Worm (Caenorhabditis elegans) whole organism, young adult: ENCODE data around the gene fkh-9.

Experiments used
- B0261.1 ChIP-seq: sonication (generic microtip); optimal IDR thresholded peaks from 2 replicates; lab custom pipeline; 2016; ENCODE audit warnings: mild to moderate bottlenecking, missing genetic modification characterization, moderate library complexity, missing compliant biosample characterization
- B0336.3 ChIP-seq: fragments of 200-800 bp; sonication (Bioruptor generic); IDR thresholded peaks from 2 replicates; pipeline ENCODE4 v1.3.6; 2022; ENCODE audit warnings: missing genetic modification characterization, missing compliant biosample characterization
- C06A6.2 ChIP-seq: fragments of 200-800 bp; sonication (Bioruptor generic); conservative IDR thresholded peaks from 2 replicates; pipeline ENCODE4 v1.3.6; 2022; ENCODE audit warnings: missing genetic modification characterization, missing compliant biosample characterization
- C17E4.6 ChIP-seq: fragments of 200-800 bp; sonication (Bioruptor generic); IDR thresholded peaks from 2 replicates; pipeline ENCODE4 v1.3.6; 2022; ENCODE audit warnings: missing genetic modification reagents, missing genetic modification characterization, missing compliant biosample characterization
- F10E7.11 ChIP-seq: sonication (generic microtip); optimal IDR thresholded peaks from 2 replicates; lab custom pipeline; 2017; ENCODE audit warnings: mild to moderate bottlenecking, missing genetic modification characterization, moderate library complexity, missing compliant biosample characterization
- F52B5.7 ChIP-seq: sonication (generic microtip); optimal IDR thresholded peaks from 2 replicates; lab custom pipeline; 2016; ENCODE audit warnings: mild to moderate bottlenecking, missing genetic modification characterization, missing compliant biosample characterization
- F55B11.4 ChIP-seq: sonication (generic microtip); optimal IDR thresholded peaks from 2 replicates; lab custom pipeline; 2016; ENCODE audit warnings: missing compliant biosample characterization, missing genetic modification characterization, borderline replicate concordance; ENCODE audit not compliant: insufficient read depth
- K11D2.4 ChIP-seq: fragments of 200-800 bp; sonication (Bioruptor generic); IDR thresholded peaks from 2 replicates; pipeline ENCODE4 v1.3.6; 2022; ENCODE audit warnings: missing genetic modification reagents, missing genetic modification characterization, missing compliant biosample characterization
- aptf-2 ChIP-seq: fragments of 200-800 bp; sonication (Bioruptor generic); conservative IDR thresholded peaks from 2 replicates; pipeline ENCODE4 v1.3.6; 2022; ENCODE audit warnings: missing genetic modification reagents, missing genetic modification characterization, missing compliant biosample characterization
- bed-2 ChIP-seq: fragments of 200-800 bp; sonication (Bioruptor generic); IDR thresholded peaks from 2 replicates; pipeline ENCODE4 v1.3.6; 2022; ENCODE audit warnings: missing genetic modification reagents, missing genetic modification characterization, missing compliant biosample characterization
- cebp-1 ChIP-seq, 2 experiments: fragments of 200-800 bp in 1 of 2; sonication (Bioruptor generic) in 1 of 2; sonication (generic microtip) in 1 of 2; IDR thresholded peaks in 1 of 2; optimal IDR thresholded peaks in 1 of 2; 2 replicates each; pipeline versions ENCODE4 v1.3.6 to Lab custom; 2017 to 2022; ENCODE audit warnings: missing compliant biosample characterization in 2 of 2, missing genetic modification characterization in 2 of 2, mild to moderate bottlenecking in 1 of 2, missing genetic modification reagents in 1 of 2, moderate library complexity in 1 of 2
- cebp-2 ChIP-seq: fragments of 200-800 bp; sonication (Bioruptor generic); IDR thresholded peaks from 2 replicates; pipeline ENCODE4 v1.3.6; 2022; ENCODE audit warnings: missing genetic modification characterization, missing compliant biosample characterization
- ceh-91 ChIP-seq: fragments of 200-800 bp; sonication (Bioruptor generic); IDR thresholded peaks from 2 replicates; pipeline ENCODE4 v1.3.6; 2022; ENCODE audit warnings: missing genetic modification reagents, missing genetic modification characterization, missing compliant biosample characterization
- chd-7 ChIP-seq: sonication (generic microtip); optimal IDR thresholded peaks from 2 replicates; lab custom pipeline; 2016; ENCODE audit warnings: mild to moderate bottlenecking, missing genetic modification characterization, moderate library complexity, missing compliant biosample characterization
- dox-1 ChIP-seq: fragments of 200-800 bp; sonication (Bioruptor generic); IDR thresholded peaks from 2 replicates; pipeline ENCODE4 v1.3.6; 2022; ENCODE audit warnings: missing genetic modification reagents, missing genetic modification characterization, missing compliant biosample characterization
- dpff-1 ChIP-seq: sonication (generic microtip); optimal IDR thresholded peaks from 2 replicates; lab custom pipeline; 2017; ENCODE audit warnings: mild to moderate bottlenecking, missing genetic modification characterization, missing compliant biosample characterization
- dpl-1 ChIP-seq: fragments of 150-350 bp; optimal IDR thresholded peaks from 2 replicates; lab custom pipeline; 2014; ENCODE audit warnings: missing biosample characterization, missing genetic modification reagents, missing genetic modification characterization
- egl-18 ChIP-seq: fragments of 200-800 bp; sonication (Bioruptor generic); IDR thresholded peaks from 2 replicates; pipeline ENCODE4 v1.3.6; 2022; ENCODE audit warnings: missing genetic modification reagents, missing genetic modification characterization, missing compliant biosample characterization
- egl-44 ChIP-seq: fragments of 200-800 bp; sonication (Bioruptor generic); IDR thresholded peaks from 2 replicates; pipeline ENCODE4 v1.3.6; 2022; ENCODE audit warnings: missing genetic modification reagents, missing genetic modification characterization, missing compliant biosample characterization
- fkh-3 ChIP-seq: sonication (generic microtip); optimal IDR thresholded peaks from 2 replicates; lab custom pipeline; 2016; ENCODE audit warnings: mild to moderate bottlenecking, missing genetic modification characterization, missing compliant biosample characterization
- let-607 ChIP-seq, 2 experiments: fragments of 200-800 bp in 1 of 2; sonication (Bioruptor generic) in 1 of 2; sonication (generic microtip) in 1 of 2; optimal IDR thresholded peaks; 2 replicates each; lab custom pipeline; 2016 to 2018; ENCODE audit warnings: mild to moderate bottlenecking in 2 of 2, missing compliant biosample characterization in 2 of 2, missing genetic modification characterization in 2 of 2, moderate library complexity in 2 of 2, missing genotype in 1 of 2
- lin-26 ChIP-seq: fragments of 200-800 bp; sonication (Bioruptor generic); IDR thresholded peaks from 2 replicates; pipeline ENCODE4 v1.3.6; 2022; ENCODE audit warnings: missing genetic modification reagents, missing genetic modification characterization, missing compliant biosample characterization
- lir-1 ChIP-seq: fragments of 200-800 bp; sonication (Bioruptor generic); conservative IDR thresholded peaks from 2 replicates; pipeline ENCODE4 v1.3.6; 2022; ENCODE audit warnings: missing genetic modification reagents, missing genetic modification characterization, missing compliant biosample characterization
- madf-10 ChIP-seq: sonication (generic microtip); optimal IDR thresholded peaks from 2 replicates; lab custom pipeline; 2016; ENCODE audit warnings: mild to moderate bottlenecking, missing genetic modification characterization, missing compliant biosample characterization
- madf-3 ChIP-seq: fragments of 200-800 bp; sonication (Bioruptor generic); IDR thresholded peaks from 2 replicates; pipeline ENCODE4 v1.3.6; 2022; ENCODE audit warnings: missing genetic modification reagents, missing genetic modification characterization, missing compliant biosample characterization
- nfya-2 ChIP-seq: fragments of 200-800 bp; sonication (Bioruptor generic); IDR thresholded peaks from 2 replicates; pipeline ENCODE4 v1.3.6; 2022; ENCODE audit warnings: missing genetic modification reagents, missing genetic modification characterization, missing compliant biosample characterization
- pha-4 ChIP-seq: fragments of 150-350 bp; sonication (generic microtip); optimal IDR thresholded peaks from 2 replicates; lab custom pipeline; 2014; ENCODE audit warnings: missing biosample characterization, missing genetic modification reagents, missing genetic modification characterization
- rec-8 ChIP-seq, 2 experiments: sonication (generic microtip); optimal IDR thresholded peaks; 2 replicates each; lab custom pipeline; 2016; ENCODE audit warnings: mild to moderate bottlenecking in 2 of 2, missing genetic modification characterization in 2 of 2, missing genetic modification reagents in 2 of 2, missing genotype in 2 of 2, missing biosample characterization in 1 of 2, missing compliant biosample characterization in 1 of 2, moderate library complexity in 1 of 2
- repo-1 ChIP-seq: sonication (generic microtip); optimal IDR thresholded peaks from 2 replicates; lab custom pipeline; 2017; ENCODE audit warnings: mild to moderate bottlenecking, missing genetic modification characterization, missing compliant biosample characterization
- rpc-1 ChIP-seq, 2 experiments: fragments of 150-350 bp in 1 of 2; sonication (generic microtip) in 1 of 2; optimal IDR thresholded peaks; 2 replicates each; lab custom pipeline; 2014 to 2018; ENCODE audit warnings: missing biosample characterization in 1 of 2, missing genetic modification characterization in 1 of 2, missing genetic modification reagents in 1 of 2, missing genotype in 1 of 2
- sptf-2 ChIP-seq: fragments of 200-800 bp; sonication (Bioruptor generic); optimal IDR thresholded peaks from 2 replicates; lab custom pipeline; 2018; ENCODE audit warnings: mild to moderate bottlenecking, missing genetic modification characterization, missing compliant biosample characterization
- tbp1 ChIP-seq: fragments of 200-800 bp; sonication (Bioruptor generic); optimal IDR thresholded peaks from 2 replicates; lab custom pipeline; 2018; ENCODE audit warnings: mild to moderate bottlenecking, missing genetic modification characterization, missing compliant biosample characterization
- tbx-9 ChIP-seq: sonication (generic microtip); optimal IDR thresholded peaks from 2 replicates; lab custom pipeline; 2016; ENCODE audit warnings: borderline replicate concordance, missing genetic modification characterization, inconsistent platforms, missing compliant biosample characterization
- unc-62 ChIP-seq: fragments of 150-350 bp; optimal IDR thresholded peaks from 2 replicates; lab custom pipeline; 2014; ENCODE audit warnings: missing biosample characterization, missing genetic modification reagents, missing genetic modification characterization
- zfh-2 ChIP-seq: fragments of 200-800 bp; sonication (Bioruptor generic); conservative IDR thresholded peaks from 2 replicates; pipeline ENCODE4 v1.3.6; 2022; ENCODE audit warnings: missing genetic modification reagents, missing genetic modification characterization, missing compliant biosample characterization
- ztf-18 ChIP-seq: sonication (generic microtip); optimal IDR thresholded peaks from 2 replicates; lab custom pipeline; 2016; ENCODE audit warnings: missing genotype, mild to moderate bottlenecking, missing genetic modification characterization, missing compliant biosample characterization
- ztf-25 ChIP-seq: fragments of 200-800 bp; sonication (Bioruptor generic); IDR thresholded peaks from 2 replicates; pipeline ENCODE4 v1.3.6; 2022; ENCODE audit warnings: missing genetic modification reagents, missing genetic modification characterization, missing compliant biosample characterization
- ztf-26 ChIP-seq: sonication (generic microtip); optimal IDR thresholded peaks from 2 replicates; lab custom pipeline; 2017; ENCODE audit warnings: missing genetic modification characterization, missing compliant biosample characterization

fkh-9 gene

ce11 chrX:3829605-3830004 is 2.8 kb upstream of the fkh-9 start (continued):
- TF ChIP-seq repo-1 (tag; lab: Kevin White, UChicago) (no peak), pha-4 (tag; lab: Kevin White, UChicago) (peak; percentile 34), lin-26 (GFP tag; lab: Robert Waterston, UW) (no peak), tbx-9 (tag; lab: Kevin White, UChicago) (no peak), ztf-25 (GFP tag; lab: Robert Waterston, UW) (no peak), K11D2.4 (GFP tag; lab: Robert Waterston, UW) (no peak), F52B5.7 (no peak), F10E7.11 (no peak), bed-2 (GFP tag; lab: Robert Waterston, UW) (no peak), nfya-2 (GFP tag; lab: Robert Waterston, UW) (no peak), fkh-3 (tag; lab: Kevin White, UChicago) (no peak), dpl-1 (GFP tag; lab: Kevin White, UChicago) (no peak), zfh-2 (GFP tag; lab: Robert Waterston, UW) (no peak), chd-7 (tag; lab: Kevin White, UChicago) (no peak), F55B11.4 (tag; lab: Kevin White, UChicago) (no peak), egl-44 (GFP tag; lab: Robert Waterston, UW) (no peak), rpc-1 (optimal IDR thresholded peaks at IDR 0.05; lab: Kevin White, UChicago) (no peak), rpc-1 (tag; optimal IDR thresholded peaks at IDR 0.05; lab: Kevin White, UChicago) (no peak), egl-18 (no peak), unc-62 (no peak), ztf-18 (tag; lab: Kevin White, UChicago) (no peak), sptf-2 (GFP tag; lab: Kevin White, UChicago) (no peak), cebp-2 (GFP tag; lab: Robert Waterston, UW) (no peak), ztf-26 (tag; lab: Kevin White, UChicago) (no peak), madf-10 (no peak), cebp-1 (GFP tag; IDR thresholded peaks at IDR 0.05; lab: Robert Waterston, UW) (no peak), cebp-1 (tag; optimal IDR thresholded peaks at IDR 0.05; lab: Kevin White, UChicago) (peak; percentile 20), dpff-1 (tag; lab: Kevin White, UChicago) (no peak), rec-8 (tag; optimal IDR thresholded peaks at IDR 0.05; lab: Kevin White, UChicago) (no peak), let-607 (tag; optimal IDR thresholded peaks at IDR 0.05; lab: Kevin White, UChicago) (peak in 1 of 2 experiments; percentile 55), tbp1 (GFP tag; lab: Kevin White, UChicago) (peak; percentile 10), B0336.3 (GFP tag; lab: Robert Waterston, UW) (no peak), ceh-91 (GFP tag; lab: Robert Waterston, UW) (no peak), dox-1 (GFP tag; lab: Robert Waterston, UW) (0 out of 2 replicates have a peak, but pooled peaks have one; percentile 16), aptf-2 (no peak)

ce11 chrX:3828598-3829204 is 1.9 kb upstream of the fkh-9 start:
- TF ChIP-seq B0261.1 (tag; lab: Kevin White, UChicago) (no peak), F55B11.4 (tag; lab: Kevin White, UChicago) (no peak), C17E4.6 (GFP tag; lab: Robert Waterston, UW) (no peak), lir-1 (GFP tag; lab: Robert Waterston, UW) (no peak), madf-3 (GFP tag; lab: Robert Waterston, UW) (no peak), C06A6.2 (GFP tag; lab: Robert Waterston, UW) (no peak), F10E7.11 (no peak)
